Worm (Caenorhabditis elegans) whole organism, early embryonic: Measurements from ENCODE around the gene R02E4.1.

Experiments
- B0310.2 ChIP-seq: sonication (generic microtip); optimal IDR thresholded peaks from 2 replicates; lab custom pipeline; 2016; ENCODE audit warnings: mild to moderate bottlenecking, missing genetic modification characterization, missing compliant biosample characterization
- F13C5.2 ChIP-seq: sonication (generic microtip); optimal IDR thresholded peaks from 2 replicates; lab custom pipeline; 2017; ENCODE audit warnings: mild to moderate bottlenecking, missing genetic modification characterization, inconsistent platforms, missing compliant biosample characterization
- aly-1 ChIP-seq: sonication (generic microtip); optimal IDR thresholded peaks from 2 replicates; lab custom pipeline; 2016; ENCODE audit warnings: missing genetic modification characterization, missing compliant biosample characterization
- ama-1 ChIP-seq: fragments of 150-350 bp; optimal IDR thresholded peaks from 2 replicates; lab custom pipeline; 2014
- ceh-13 ChIP-seq: fragments of 200-800 bp; sonication (Bioruptor generic); optimal IDR thresholded peaks from 2 replicates; lab custom pipeline; 2018; ENCODE audit warnings: mild to moderate bottlenecking, missing genetic modification characterization, missing compliant biosample characterization
- ceh-36 ChIP-seq: sonication (generic microtip); optimal IDR thresholded peaks from 2 replicates; lab custom pipeline; 2016; ENCODE audit warnings: missing genetic modification characterization, inconsistent platforms, missing compliant biosample characterization
- ets-7 ChIP-seq: sonication (generic microtip); optimal IDR thresholded peaks from 2 replicates; lab custom pipeline; 2016; ENCODE audit warnings: missing genotype, missing genetic modification characterization, missing compliant biosample characterization
- flt-1 ChIP-seq: fragments of 200-800 bp; sonication (Bioruptor generic); IDR thresholded peaks from 2 replicates; pipeline ENCODE4 v1.3.6; 2022; ENCODE audit warnings: missing genetic modification characterization, missing compliant biosample characterization
- hmbx-1 ChIP-seq: sonication (generic microtip); optimal IDR thresholded peaks from 2 replicates; lab custom pipeline; 2016; ENCODE audit warnings: mild to moderate bottlenecking, missing genetic modification characterization, missing compliant biosample characterization
- hmg-4 ChIP-seq: fragments of 200-800 bp; sonication (Bioruptor generic); optimal IDR thresholded peaks from 2 replicates; lab custom pipeline; 2018; ENCODE audit warnings: mild to moderate bottlenecking, missing genetic modification characterization, missing compliant biosample characterization
- hnd-1 ChIP-seq: sonication (generic microtip); optimal IDR thresholded peaks from 2 replicates; lab custom pipeline; 2016; ENCODE audit warnings: missing genetic modification characterization, missing compliant biosample characterization
- pes-1 ChIP-seq: fragments of 200-800 bp; sonication (Bioruptor generic); IDR thresholded peaks from 2 replicates; pipeline ENCODE4 v1.3.6; 2022; ENCODE audit warnings: missing genetic modification reagents, missing genetic modification characterization, missing compliant biosample characterization
- scrt-1 ChIP-seq: fragments of 200-800 bp; sonication (Bioruptor generic); IDR thresholded peaks from 2 replicates; pipeline ENCODE4 v1.3.6; 2022; ENCODE audit warnings: missing genetic modification characterization, missing compliant biosample characterization
- sea-1 ChIP-seq: fragments of 200-800 bp; sonication (Bioruptor generic); conservative IDR thresholded peaks from 2 replicates; pipeline ENCODE4 v1.3.6; 2022; ENCODE audit warnings: missing genetic modification characterization, missing compliant biosample characterization
- tbx-11 ChIP-seq: fragments of 200-800 bp; sonication (Bioruptor generic); IDR thresholded peaks from 2 replicates; pipeline ENCODE4 v1.3.6; 2022; ENCODE audit warnings: missing genetic modification characterization, missing compliant biosample characterization
- tbx-37 ChIP-seq: fragments of 200-800 bp; sonication (Bioruptor generic); conservative IDR thresholded peaks from 2 replicates; pipeline ENCODE4 v1.3.6; 2022; ENCODE audit warnings: missing genetic modification reagents, missing genetic modification characterization, missing compliant biosample characterization
- tra-4 ChIP-seq: sonication (generic microtip); optimal IDR thresholded peaks from 2 replicates; lab custom pipeline; 2017; ENCODE audit warnings: missing genetic modification characterization, missing compliant biosample characterization

The R02E4.1 gene

ce11 chrX:4145051-4145826, 40.9 kb upstream of the R02E4.1 start:
- TF ChIP-seq tbx-11, result peak; percentile 54; the same call in 1 of the 2 replicates
- no peak for TF ChIP-seq tra-4
- TF ChIP-seq ceh-13 (GFP tag; lab: Kevin White, UChicago), result no peak
- peak; percentile 31 for TF ChIP-seq F13C5.2 (tag; lab: Kevin White, UChicago)
- TF ChIP-seq ets-7, result no peak
- no peak for TF ChIP-seq hmg-4
- no peak for TF ChIP-seq hnd-1 (tag; lab: Kevin White, UChicago)
- TF ChIP-seq hmbx-1 (tag; lab: Kevin White, UChicago), result no peak
- no peak for TF ChIP-seq B0310.2 (tag; lab: Kevin White, UChicago)

ce11 chrX:4144136-4144781, 39.9 kb upstream of the R02E4.1 start:
- no peak for TF ChIP-seq ets-7
- no peak for TF ChIP-seq ama-1 (lab: Kevin White, UChicago)
- TF ChIP-seq ceh-13 (GFP tag; lab: Kevin White, UChicago), result no peak
- no peak for TF ChIP-seq tra-4
- TF ChIP-seq tbx-37 (GFP tag; lab: Robert Waterston, UW), result no peak
- no peak for TF ChIP-seq hmbx-1 (tag; lab: Kevin White, UChicago)
- TF ChIP-seq tbx-11, result no peak
- no peak for TF ChIP-seq aly-1
- no peak for TF ChIP-seq F13C5.2 (tag; lab: Kevin White, UChicago)
- no peak for TF ChIP-seq hnd-1 (tag; lab: Kevin White, UChicago)
- TF ChIP-seq scrt-1 (GFP tag; lab: Robert Waterston, UW), result no peak
- TF ChIP-seq ceh-36, result no peak
- no peak for TF ChIP-seq hmg-4

ce11 chrX:4143260-4144018, 39.1 kb upstream of the R02E4.1 start:
- TF ChIP-seq sea-1 (GFP tag; lab: Robert Waterston, UW) (no peak), F13C5.2 (tag; lab: Kevin White, UChicago) (no peak), tbx-37 (GFP tag; lab: Robert Waterston, UW) (no peak), aly-1 (no peak), scrt-1 (GFP tag; lab: Robert Waterston, UW) (no peak), ceh-13 (GFP tag; lab: Kevin White, UChicago) (no peak)

- TF ChIP-seq sea-1 (GFP tag; lab: Robert Waterston, UW) (no peak), tbx-11 (no peak), hmbx-1 (tag; lab: Kevin White, UChicago) (no peak), B0310.2 (tag; lab: Kevin White, UChicago) (no peak), ets-7 (no peak)
Measured at ce11 chrX:4142648-4143259, 38.4 kb upstream of the R02E4.1 start.

- TF ChIP-seq hmg-4, result no peak
- TF ChIP-seq ets-7, result no peak
- no peak for TF ChIP-seq aly-1
- TF ChIP-seq flt-1 (GFP tag; lab: Robert Waterston, UW), result no peak
- TF ChIP-seq ceh-13 (GFP tag; lab: Kevin White, UChicago), result no peak
- TF ChIP-seq tbx-37 (GFP tag; lab: Robert Waterston, UW), result no peak
- no peak for TF ChIP-seq sea-1 (GFP tag; lab: Robert Waterston, UW)
Measured at ce11 chrX:4142202-4142601, 37.9 kb upstream of the R02E4.1 start.

- TF ChIP-seq B0310.2 (tag; lab: Kevin White, UChicago), result no peak
- no peak for TF ChIP-seq hmg-4
- TF ChIP-seq pes-1 (GFP tag; lab: Robert Waterston, UW), result no peak
- TF ChIP-seq hmbx-1 (tag; lab: Kevin White, UChicago), result no peak
- no peak for TF ChIP-seq tbx-11
- no peak for TF ChIP-seq F13C5.2 (tag; lab: Kevin White, UChicago)
- TF ChIP-seq tra-4, result no peak
- no peak for TF ChIP-seq hnd-1 (tag; lab: Kevin White, UChicago)
- no peak for TF ChIP-seq flt-1 (GFP tag; lab: Robert Waterston, UW)
Measured at ce11 chrX:4140755-4141417, 36.6 kb upstream of the R02E4.1 start.
